Worm (Caenorhabditis elegans): ENCODE results near the gene Y73F8A.10.
"Not testable (repeated sequence)": the region's sequence is repeated elsewhere in the genome, so short reads cannot be mapped to it uniquely, and the experiment has no call there.

DNA sequence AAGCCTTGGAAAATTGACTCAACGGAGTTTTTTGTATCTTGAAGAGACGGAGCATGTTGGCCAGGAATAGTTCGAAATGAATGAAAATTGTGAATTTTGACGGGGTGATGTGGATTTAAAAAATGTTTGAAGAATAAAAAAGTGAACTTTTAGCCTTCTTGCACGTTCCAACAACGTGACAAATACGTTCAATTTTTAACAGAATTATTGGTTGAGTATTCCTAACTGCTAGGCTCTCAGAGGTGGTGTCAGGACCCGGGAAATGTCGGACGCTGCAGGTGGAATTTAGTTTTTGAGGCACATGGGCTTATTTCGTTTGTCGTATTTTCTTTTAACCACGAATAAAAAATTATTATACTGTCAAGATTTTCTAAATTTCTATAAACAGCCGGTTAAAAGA, 24.8 kb downstream of the Y73F8A.10 start, which contains the start of gene Y73F8A.14:
- TF ChIP-seq ama-1 (optimal IDR thresholded peaks at IDR 0.05); ets-7 (tag; optimal IDR thresholded peaks at IDR 0.05); flt-1 (GFP tag; IDR thresholded peaks at IDR 0.05); hmg-4 (GFP tag; optimal IDR thresholded peaks at IDR 0.05); ceh-13 (GFP tag; optimal IDR thresholded peaks at IDR 0.05); aly-1 (tag; optimal IDR thresholded peaks at IDR 0.05); tbx-37 (GFP tag; conservative IDR thresholded peaks at IDR 0.05); tra-4 (tag; optimal IDR thresholded peaks at IDR 0.05); B0310.2 (tag; optimal IDR thresholded peaks at IDR 0.05); hmbx-1 (tag; optimal IDR thresholded peaks at IDR 0.05): not testable (repeated sequence)

All from whole organism, early embryonic.